Worm (Caenorhabditis elegans) whole organism, mixed stage, embryonic: ENCODE data around the gene ZK686.3.

ENCODE experiments used
- elt-3 ChIP-seq: fragments of 150-350 bp; optimal IDR thresholded peaks from 2 replicates; lab custom pipeline; 2014; ENCODE audit warnings: missing biosample characterization, missing genetic modification characterization
- ham-2 ChIP-seq: fragments of 200-800 bp; sonication (Bioruptor generic); optimal IDR thresholded peaks from 2 replicates; lab custom pipeline; 2018; ENCODE audit warnings: mild to moderate bottlenecking, missing genetic modification characterization, missing compliant biosample characterization
- lin-13 ChIP-seq: fragments of 150-350 bp; optimal IDR thresholded peaks from 2 replicates; lab custom pipeline; 2014; ENCODE audit warnings: missing biosample characterization, missing genetic modification characterization
- mab-5 ChIP-seq: fragments of 150-350 bp; optimal IDR thresholded peaks from 2 replicates; lab custom pipeline; 2014; ENCODE audit warnings: missing biosample characterization, missing genetic modification characterization
- pha-4 ChIP-seq: fragments of 150-350 bp; optimal IDR thresholded peaks from 2 replicates; lab custom pipeline; 2018; ENCODE audit warnings: missing biosample characterization, missing genetic modification reagents, missing genetic modification characterization
- unc-62 ChIP-seq: fragments of 150-350 bp; optimal IDR thresholded peaks from 2 replicates; lab custom pipeline; 2014; ENCODE audit warnings: missing biosample characterization, missing genetic modification reagents, missing genetic modification characterization

ce11 chrIII:7768963-7769362 lies at the start of gene ZK686.3:
- no peak for TF ChIP-seq pha-4 (tag; lab: Kevin White, UChicago)
- TF ChIP-seq lin-13, result no peak
- TF ChIP-seq unc-62 (GFP tag; lab: Kevin White, UChicago), result no peak
- no peak for TF ChIP-seq elt-3 (tag; lab: Kevin White, UChicago)
- TF ChIP-seq mab-5 (tag; lab: Kevin White, UChicago), result no peak
- TF ChIP-seq ham-2 (GFP tag; lab: Kevin White, UChicago), result no peak
